Fruit fly (Drosophila melanogaster): ENCODE measurements around the gene hb.

The hb gene

dm6 chr3R:8659200-8659897 is 38.3 kb downstream of the hb start (continued):
- no peak for TF ChIP-seq CG17802 (tag; optimal IDR thresholded peaks at IDR 0.05)
- TF ChIP-seq pita (GFP tag; optimal IDR thresholded peaks at IDR 0.05): no peak
- TF ChIP-seq Nf-YC (tag; optimal IDR thresholded peaks at IDR 0.05): peak; percentile 65
- no peak for TF ChIP-seq CG43689 (GFP tag; IDR thresholded peaks at IDR 0.05)
- TF ChIP-seq Dp (GFP tag; optimal IDR thresholded peaks at IDR 0.05): no peak
- TF ChIP-seq CG16815 (GFP tag; optimal IDR thresholded peaks at IDR 0.05): no peak
- no peak for TF ChIP-seq danr (GFP tag; IDR thresholded peaks at IDR 0.05)
- peak; percentile 18 for TF ChIP-seq CG11398 (GFP tag; optimal IDR thresholded peaks at IDR 0.05)
- TF ChIP-seq CG10267 (tag; optimal IDR thresholded peaks at IDR 0.05): peak; percentile 38
- TF ChIP-seq ERR (GFP tag; optimal IDR thresholded peaks at IDR 0.05): peak; percentile 19
- TF ChIP-seq Mad (GFP tag; optimal IDR thresholded peaks at IDR 0.05): peak; percentile 19
- TF ChIP-seq kay (GFP tag; optimal IDR thresholded peaks at IDR 0.05): peak; percentile 66
- TF ChIP-seq zen2 (GFP tag; IDR thresholded peaks at IDR 0.05; ENCODE audit: partially characterized antibody): no peak
- TF ChIP-seq CG10431 (GFP tag; optimal IDR thresholded peaks at IDR 0.05): peak; percentile 66
- TF ChIP-seq CG6254 (GFP tag; optimal IDR thresholded peaks at IDR 0.05): peak; percentile 46
- peak; percentile 65; the same call in 1 of the 2 replicates for TF ChIP-seq CG14014 (GFP tag; IDR thresholded peaks at IDR 0.05)
- peak; percentile 35 for TF ChIP-seq CG4424 (GFP tag; optimal IDR thresholded peaks at IDR 0.05)
- TF ChIP-seq CG5953 (GFP tag; IDR thresholded peaks at IDR 0.05): peak; percentile 42; the same call in 1 of the 2 replicates
- TF ChIP-seq HLH54F (GFP tag; optimal IDR thresholded peaks at IDR 0.05): peak; percentile 53
- TF ChIP-seq Ptx1 (GFP tag; IDR thresholded peaks at IDR 0.05): peak; percentile 58; the same call in 1 of the 2 replicates
- TF ChIP-seq GATAe (GFP tag; conservative IDR thresholded peaks at IDR 0.05): no peak
- TF ChIP-seq Bteb2 (GFP tag; optimal IDR thresholded peaks at IDR 0.05): peak; percentile 34
- peak; percentile 66 for TF ChIP-seq D19A (tag; optimal IDR thresholded peaks at IDR 0.05)
- TF ChIP-seq CG15601 (tag; optimal IDR thresholded peaks at IDR 0.05): peak; percentile 59
- TF ChIP-seq CG3281 (GFP tag; optimal IDR thresholded peaks at IDR 0.05): peak; percentile 74
- TF ChIP-seq ro (GFP tag; IDR thresholded peaks at IDR 0.05): no peak
- peak; percentile 23 for TF ChIP-seq ind (GFP tag; optimal IDR thresholded peaks at IDR 0.05)
- TF ChIP-seq ac (GFP tag; optimal IDR thresholded peaks at IDR 0.05): no peak
- peak; percentile 27; the same call in 1 of the 2 replicates for TF ChIP-seq CG14667 (GFP tag; IDR thresholded peaks at IDR 0.05)
- peak; percentile 41 for TF ChIP-seq kah (GFP tag; optimal IDR thresholded peaks at IDR 0.05)
- TF ChIP-seq CG1832 (GFP tag; optimal IDR thresholded peaks at IDR 0.05): peak; percentile 80
- no peak for TF ChIP-seq dan (GFP tag; IDR thresholded peaks at IDR 0.05)
- 0 out of 2 replicates have a peak, but pooled peaks have one; percentile 2 for TF ChIP-seq Dref (GFP tag; IDR thresholded peaks at IDR 0.05)
- peak; percentile 53 for TF ChIP-seq sd (tag; optimal IDR thresholded peaks at IDR 0.05)
- peak; percentile 42 for TF ChIP-seq NK7.1 (GFP tag; optimal IDR thresholded peaks at IDR 0.05)
- peak; percentile 58; the same call in 2 of the 3 replicates for TF ChIP-seq CG11695 (GFP tag; IDR thresholded peaks at IDR 0.05)
- TF ChIP-seq fd3F (GFP tag; optimal IDR thresholded peaks at IDR 0.05): peak; percentile 60
- TF ChIP-seq ken (GFP tag; IDR thresholded peaks at IDR 0.05): 0 out of 3 replicates have a peak, but pooled peaks have one; percentile 18
- TF ChIP-seq mld (GFP tag; IDR thresholded peaks at IDR 0.05; ENCODE audit: partially characterized antibody): no peak
- peak; percentile 6 for TF ChIP-seq tx (GFP tag; optimal IDR thresholded peaks at IDR 0.05)
- TF ChIP-seq bigmax (GFP tag; optimal IDR thresholded peaks at IDR 0.05): peak; percentile 7
- TF ChIP-seq CG11085 (GFP tag; IDR thresholded peaks at IDR 0.05): no peak
- no peak for TF ChIP-seq bowl (GFP tag; IDR thresholded peaks at IDR 0.05)
- TF ChIP-seq gt (GFP tag; IDR thresholded peaks at IDR 0.05): no peak
- TF ChIP-seq pho (GFP tag; optimal IDR thresholded peaks at IDR 0.05): peak; percentile 71
- peak; percentile 10 for TF ChIP-seq emc (GFP tag; optimal IDR thresholded peaks at IDR 0.05)
- no peak for TF ChIP-seq al (GFP tag; IDR thresholded peaks at IDR 0.05)
- TF ChIP-seq vvl (GFP tag; IDR thresholded peaks at IDR 0.05): peak; percentile 73
- TF ChIP-seq CG31224 (GFP tag; IDR thresholded peaks at IDR 0.05): peak; percentile 36; the same call in 1 of the 2 replicates
- peak; percentile 58; the same call in 1 of the 2 replicates for TF ChIP-seq seq (GFP tag; IDR thresholded peaks at IDR 0.05)

Measured in whole organism, embryonic.